Worm (Caenorhabditis elegans) whole organism, L3 larva: ENCODE results near the gene srh-100.

Experiments
- R02D3.7 ChIP-seq: fragments of 150-350 bp; optimal IDR thresholded peaks from 2 replicates; lab custom pipeline; 2014; ENCODE audit warnings: missing biosample characterization, missing genetic modification characterization
- ZK546.5 ChIP-seq: sonication (generic microtip); optimal IDR thresholded peaks from 2 replicates; lab custom pipeline; 2017; ENCODE audit warnings: missing biosample characterization, missing genetic modification characterization
- aly-2 ChIP-seq: fragments of 150-350 bp; optimal IDR thresholded peaks from 2 replicates; lab custom pipeline; 2014; ENCODE audit warnings: missing biosample characterization, missing genetic modification characterization
- ceh-16 ChIP-seq: sonication (generic microtip); optimal IDR thresholded peaks from 2 replicates; lab custom pipeline; 2017; ENCODE audit warnings: missing biosample characterization, missing genetic modification characterization
- ceh-28 ChIP-seq: fragments of 150-350 bp; optimal IDR thresholded peaks from 2 replicates; lab custom pipeline; 2014; ENCODE audit warnings: missing biosample characterization, missing genetic modification reagents, missing genetic modification characterization
- ceh-82 ChIP-seq: fragments of 150-350 bp; optimal IDR thresholded peaks from 2 replicates; lab custom pipeline; 2014; ENCODE audit warnings: missing biosample characterization, missing genetic modification characterization
- ceh-9 ChIP-seq: sonication (generic microtip); optimal IDR thresholded peaks from 2 replicates; lab custom pipeline; 2018; ENCODE audit warnings: missing biosample characterization, missing genetic modification characterization
- egl-27 ChIP-seq: sonication (generic microtip); optimal IDR thresholded peaks from 4 replicates; lab custom pipeline; 2017; ENCODE audit warnings: missing biosample characterization, missing genetic modification reagents, missing genetic modification characterization
- elt-1 ChIP-seq: fragments of 150-350 bp; optimal IDR thresholded peaks from 2 replicates; lab custom pipeline; 2014; ENCODE audit warnings: missing biosample characterization, missing genetic modification characterization
- elt-2 ChIP-seq: sonication (generic microtip); optimal IDR thresholded peaks from 2 replicates; lab custom pipeline; 2016; ENCODE audit warnings: missing genetic modification reagents, mild to moderate bottlenecking, missing genetic modification characterization, missing compliant biosample characterization
- elt-3 ChIP-seq, 3 experiments: fragments of 150-350 bp in 1 of 3; sonication (generic microtip) in 2 of 3; optimal IDR thresholded peaks; 2 replicates in 2 of 3; 4 replicates in 1 of 3; lab custom pipeline; 2014 to 2017; ENCODE audit warnings: missing biosample characterization in 3 of 3, missing genetic modification characterization in 3 of 3
- eor-1 ChIP-seq, 2 experiments: fragments of 150-350 bp; optimal IDR thresholded peaks; 2 replicates each; lab custom pipeline; 2014 to 2018; ENCODE audit warnings: missing biosample characterization in 2 of 2, missing genetic modification characterization in 2 of 2
- fkh-10 ChIP-seq: sonication (generic microtip); optimal IDR thresholded peaks from 2 replicates; lab custom pipeline; 2017; ENCODE audit warnings: missing biosample characterization, missing genetic modification reagents, missing genetic modification characterization
- fkh-2 ChIP-seq: fragments of 150-350 bp; optimal IDR thresholded peaks from 2 replicates; lab custom pipeline; 2014; ENCODE audit warnings: missing biosample characterization, missing genetic modification reagents, missing genetic modification characterization
- fos-1 ChIP-seq: fragments of 150-350 bp; optimal IDR thresholded peaks from 2 replicates; lab custom pipeline; 2014; ENCODE audit warnings: missing biosample characterization, missing genetic modification characterization
- hmg-11 ChIP-seq: sonication (generic microtip); optimal IDR thresholded peaks from 2 replicates; lab custom pipeline; 2016; ENCODE audit warnings: missing genetic modification characterization, missing compliant biosample characterization
- jun-1 ChIP-seq: fragments of 150-350 bp; optimal IDR thresholded peaks from 2 replicates; lab custom pipeline; 2014; ENCODE audit warnings: missing biosample characterization, missing genetic modification reagents, missing genetic modification characterization
- lin-15B ChIP-seq: fragments of 150-350 bp; optimal IDR thresholded peaks from 2 replicates; lab custom pipeline; 2014; ENCODE audit warnings: missing biosample characterization, missing genetic modification characterization
- lsy-12 ChIP-seq: sonication (generic microtip); optimal IDR thresholded peaks from 2 replicates; lab custom pipeline; 2016; ENCODE audit warnings: mild to moderate bottlenecking, missing genetic modification characterization, missing compliant biosample characterization
- mdl-1 ChIP-seq: fragments of 150-350 bp; optimal IDR thresholded peaks from 2 replicates; lab custom pipeline; 2014; ENCODE audit warnings: missing biosample characterization, missing genetic modification characterization
- mml-1 ChIP-seq: fragments of 150-350 bp; sonication (generic microtip); optimal IDR thresholded peaks from 3 replicates; lab custom pipeline; 2014; ENCODE audit warnings: missing biosample characterization, missing genetic modification characterization
- nhr-11 ChIP-seq: fragments of 150-350 bp; optimal IDR thresholded peaks from 2 replicates; lab custom pipeline; 2014; ENCODE audit warnings: missing biosample characterization, missing genetic modification characterization
- nhr-12 ChIP-seq: fragments of 150-350 bp; optimal IDR thresholded peaks from 2 replicates; lab custom pipeline; 2014; ENCODE audit warnings: missing biosample characterization, missing genetic modification characterization
- nhr-23 ChIP-seq: fragments of 150-350 bp; optimal IDR thresholded peaks from 2 replicates; lab custom pipeline; 2014; ENCODE audit warnings: missing biosample characterization, missing genetic modification reagents, missing genetic modification characterization
- nhr-237 ChIP-seq: fragments of 150-350 bp; optimal IDR thresholded peaks from 2 replicates; lab custom pipeline; 2014; ENCODE audit warnings: missing biosample characterization, missing genetic modification characterization
- nhr-25 ChIP-seq: sonication (generic microtip); optimal IDR thresholded peaks from 2 replicates; lab custom pipeline; 2017; ENCODE audit warnings: missing biosample characterization, missing genetic modification characterization
- nhr-28 ChIP-seq: fragments of 150-350 bp; optimal IDR thresholded peaks from 2 replicates; lab custom pipeline; 2014; ENCODE audit warnings: missing biosample characterization, missing genetic modification characterization
- nhr-43 ChIP-seq: sonication (generic microtip); optimal IDR thresholded peaks from 2 replicates; lab custom pipeline; 2016; ENCODE audit warnings: mild to moderate bottlenecking, missing genetic modification characterization, missing compliant biosample characterization; ENCODE audit not compliant: poor library complexity, severe bottlenecking
- nhr-67 ChIP-seq: fragments of 150-350 bp; optimal IDR thresholded peaks from 2 replicates; lab custom pipeline; 2014; ENCODE audit warnings: missing biosample characterization, missing genetic modification characterization
- nhr-76 ChIP-seq: fragments of 150-350 bp; sonication (generic microtip); optimal IDR thresholded peaks from 5 replicates; lab custom pipeline; 2014; ENCODE audit warnings: missing biosample characterization, missing genetic modification characterization
- nhr-77 ChIP-seq: fragments of 150-350 bp; optimal IDR thresholded peaks from 2 replicates; lab custom pipeline; 2014; ENCODE audit warnings: missing biosample characterization, missing genetic modification characterization
- pha-4 ChIP-seq: fragments of 150-350 bp; optimal IDR thresholded peaks from 2 replicates; lab custom pipeline; 2014; ENCODE audit warnings: missing biosample characterization, missing genetic modification reagents, missing genetic modification characterization
- sea-2 ChIP-seq: fragments of 150-350 bp; sonication (generic microtip); optimal IDR thresholded peaks from 4 replicates; lab custom pipeline; 2014; ENCODE audit warnings: missing biosample characterization, missing genetic modification reagents, missing genetic modification characterization
- skn-1 ChIP-seq: fragments of 150-350 bp; optimal IDR thresholded peaks from 2 replicates; lab custom pipeline; 2014; ENCODE audit warnings: missing biosample characterization, missing genetic modification characterization
- snpc-4 ChIP-seq: fragments of 150-350 bp; optimal IDR thresholded peaks from 2 replicates; lab custom pipeline; 2014; ENCODE audit warnings: missing biosample characterization, missing genetic modification characterization
- tbx-2 ChIP-seq: sonication (generic microtip); optimal IDR thresholded peaks from 2 replicates; lab custom pipeline; 2016; ENCODE audit warnings: mild to moderate bottlenecking, missing genetic modification characterization, missing compliant biosample characterization
- unc-39 ChIP-seq: sonication (generic microtip); optimal IDR thresholded peaks from 4 replicates; lab custom pipeline; 2017; ENCODE audit warnings: missing biosample characterization, missing genetic modification characterization
- unc-62 ChIP-seq: fragments of 150-350 bp; sonication (generic microtip); optimal IDR thresholded peaks from 4 replicates; lab custom pipeline; 2014; ENCODE audit warnings: missing biosample characterization, missing genetic modification reagents, missing genetic modification characterization
- ztf-11 ChIP-seq: fragments of 150-350 bp; optimal IDR thresholded peaks from 2 replicates; lab custom pipeline; 2014; ENCODE audit warnings: missing biosample characterization, missing genetic modification characterization

The srh-100 gene

ce11 chrII:3678978-3679377 lies 35.5 kb downstream of the srh-100 start:
- TF ChIP-seq ceh-82: no peak
- TF ChIP-seq nhr-23 (tag; lab: Kevin White, UChicago): no peak
- no peak for TF ChIP-seq ZK546.5 (tag; lab: Kevin White, UChicago)
- no peak for TF ChIP-seq mdl-1 (tag; lab: Kevin White, UChicago)
- TF ChIP-seq nhr-77 (tag; lab: Kevin White, UChicago): no peak
- TF ChIP-seq nhr-67: no peak
- TF ChIP-seq lin-15B: no peak
- no peak for TF ChIP-seq ztf-11 (tag; lab: Kevin White, UChicago)
- TF ChIP-seq nhr-12: no peak
- no peak for TF ChIP-seq nhr-25 (tag; lab: Kevin White, UChicago)

ce11 chrII:3675176-3675575 lies 39.3 kb downstream of the srh-100 start, which contains the start of gene F19B10.2:
Gene F19B10.2, plus strand, starts transcription at chrII:3675476.
- TF ChIP-seq nhr-43 (tag; lab: Kevin White, UChicago) (no peak), fos-1 (tag; lab: Kevin White, UChicago) (no peak), ZK546.5 (tag; lab: Kevin White, UChicago) (no peak), mdl-1 (tag; lab: Kevin White, UChicago) (no peak), nhr-237 (tag; lab: Kevin White, UChicago) (no peak), ceh-9 (tag; lab: Kevin White, UChicago) (no peak), elt-2 (tag; lab: Kevin White, UChicago) (no peak), nhr-28 (tag; lab: Kevin White, UChicago) (no peak), eor-1 (tag; optimal IDR thresholded peaks at IDR 0.05; lab: Kevin White, UChicago) (no peak), nhr-11 (tag; lab: Kevin White, UChicago) (no peak), nhr-25 (tag; lab: Kevin White, UChicago) (no peak), unc-62 (no peak)

- TF ChIP-seq lin-15B (no peak), pha-4 (tag; lab: Kevin White, UChicago) (no peak), ZK546.5 (tag; lab: Kevin White, UChicago) (no peak), sea-2 (GFP tag; lab: Kevin White, UChicago) (no peak), fkh-2 (tag; lab: Kevin White, UChicago) (no peak), nhr-23 (tag; lab: Kevin White, UChicago) (no peak), lsy-12 (tag; lab: Kevin White, UChicago) (no peak), ceh-9 (tag; lab: Kevin White, UChicago) (no peak), ztf-11 (tag; lab: Kevin White, UChicago) (no peak), unc-39 (tag; lab: Kevin White, UChicago) (no peak), nhr-76 (no peak), egl-27 (tag; lab: Kevin White, UChicago) (no peak), nhr-25 (tag; lab: Kevin White, UChicago) (no peak), skn-1 (tag; lab: Kevin White, UChicago) (no peak), ceh-28 (tag; lab: Kevin White, UChicago) (no peak), snpc-4 (tag; lab: Kevin White, UChicago) (no peak), ceh-16 (tag; lab: Kevin White, UChicago) (no peak), jun-1 (no peak)
These were observed 41.0 kb downstream of the srh-100 start, which contains the start of gene sea-1 for ce11 chrII:3673493-3673892. Gene sea-1, minus strand, starts transcription at chrII:3673593.

- TF ChIP-seq elt-1 (no peak), tbx-2 (tag; lab: Kevin White, UChicago) (no peak), lin-15B (no peak), fkh-2 (tag; lab: Kevin White, UChicago) (no peak), ceh-82 (no peak)
These were observed 43.5 kb downstream of the srh-100 start, which contains the start of gene srx-98 for ce11 chrII:3670956-3671355. Gene srx-98, minus strand, starts transcription at chrII:3671056.

- TF ChIP-seq tbx-2 (tag; lab: Kevin White, UChicago): no peak
- no peak for TF ChIP-seq nhr-25 (tag; lab: Kevin White, UChicago)
- TF ChIP-seq elt-3 (tag; optimal IDR thresholded peaks at IDR 0.05; lab: Kevin White, UChicago): no peak
- no peak for TF ChIP-seq lsy-12 (tag; lab: Kevin White, UChicago)
- TF ChIP-seq fos-1 (tag; lab: Kevin White, UChicago): no peak
- no peak for TF ChIP-seq nhr-237 (tag; lab: Kevin White, UChicago)
- TF ChIP-seq lin-15B: no peak
- TF ChIP-seq mml-1 (tag; lab: Kevin White, UChicago): no peak
- TF ChIP-seq nhr-11 (tag; lab: Kevin White, UChicago): no peak
- TF ChIP-seq elt-1: no peak
- no peak for TF ChIP-seq fkh-10 (GFP tag; lab: Kevin White, UChicago)
- TF ChIP-seq skn-1 (tag; lab: Kevin White, UChicago): no peak
- no peak for TF ChIP-seq aly-2 (tag; lab: Kevin White, UChicago)
- no peak for TF ChIP-seq sea-2 (GFP tag; lab: Kevin White, UChicago)
- no peak for TF ChIP-seq R02D3.7
- no peak for TF ChIP-seq hmg-11 (tag; lab: Kevin White, UChicago)
- no peak for TF ChIP-seq unc-62
These were observed 45.2 kb downstream of the srh-100 start, which contains the start of gene srx-97 for ce11 chrII:3669315-3669714. Gene srx-97, minus strand, starts transcription at chrII:3669415.
